Worm (Caenorhabditis elegans): Measurements from ENCODE around the gene F43C11.2.

DNA sequence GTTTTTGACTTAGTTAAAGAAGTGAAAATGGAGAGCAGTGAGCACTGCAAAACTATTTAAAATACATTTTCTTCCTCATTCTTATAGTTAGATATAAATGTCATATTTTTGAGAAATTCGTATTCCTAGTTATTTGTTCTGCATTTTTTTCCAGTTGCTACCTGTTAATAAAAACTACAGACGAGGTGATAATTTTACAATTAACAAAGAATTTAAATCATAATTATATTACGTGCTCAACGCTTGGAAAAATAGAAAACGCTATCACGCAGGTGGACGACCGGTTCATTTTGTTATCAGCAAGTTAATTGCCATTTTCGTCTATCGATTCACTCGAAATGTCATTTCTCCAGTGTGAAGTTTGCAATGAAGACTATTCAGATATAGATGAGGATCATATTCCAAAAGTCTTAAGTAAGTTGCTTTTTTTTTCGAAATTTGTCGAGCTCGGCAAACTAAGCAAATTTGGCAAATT is 36.7 kb upstream of the F43C11.2 start, which contains the start of the genes ZK1240.5 and ZK1240.9:
- TF ChIP-seq F57C9.4 (tag; optimal IDR thresholded peaks at IDR 0.05) (no peak), Y67H2A.10 (GFP tag; conservative IDR thresholded peaks at IDR 0.05) (no peak), hrde-1 (tag; optimal IDR thresholded peaks at IDR 0.05; ENCODE audit: borderline replicate concordance) (no peak), madf-10 (tag; optimal IDR thresholded peaks at IDR 0.05) (no peak), snpc-4 (GFP tag; optimal IDR thresholded peaks at IDR 0.05) (no peak), snpc-4 (tag; optimal IDR thresholded peaks at IDR 0.05) (no peak), nhr-27 (tag; optimal IDR thresholded peaks at IDR 0.05) (no peak), repo-1 (tag; optimal IDR thresholded peaks at IDR 0.05) (no peak), attf-5 (GFP tag; optimal IDR thresholded peaks at IDR 0.05) (no peak), nhr-90 (tag; optimal IDR thresholded peaks at IDR 0.05) (no peak), dox-1 (GFP tag; IDR thresholded peaks at IDR 0.05) (no peak), aptf-2 (GFP tag; conservative IDR thresholded peaks at IDR 0.05) (no peak), snpc-3.4 (tag; optimal IDR thresholded peaks at IDR 0.05) (no peak), nfya-1 (tag; optimal IDR thresholded peaks at IDR 0.05; ENCODE audit: borderline replicate concordance, insufficient read depth) (no peak), tbp1 (GFP tag; optimal IDR thresholded peaks at IDR 0.05) (no peak)

All from whole organism, young adult.